Fruit fly (Drosophila melanogaster) whole organism, prepupa: ENCODE results near the gene eIF2Bepsilon.

Source experiments
- Blimp-1 ChIP-seq: fragments of 200-800 bp; sonication (Bioruptor generic); optimal IDR thresholded peaks from 3 replicates; lab custom pipeline; 2017; ENCODE audit warnings: missing biosample characterization, missing genetic modification characterization, mild to moderate bottlenecking, moderate library complexity, missing genetic modification reagents
- CG10669 ChIP-seq: fragments of 200-800 bp; sonication (Bioruptor generic); optimal IDR thresholded peaks from 3 replicates; lab custom pipeline; 2018; ENCODE audit warnings: missing biosample characterization, mild to moderate bottlenecking, missing genetic modification characterization, moderate library complexity
- CG11294 ChIP-seq: fragments of 200-800 bp; sonication (Bioruptor generic); IDR thresholded peaks from 2 replicates; pipeline ENCODE4 v1.3.6; 2022; ENCODE audit warnings: missing biosample characterization, missing genetic modification characterization
- CG11762 ChIP-seq: fragments of 200-800 bp; sonication (Bioruptor generic); optimal IDR thresholded peaks from 3 replicates; lab custom pipeline; 2016; ENCODE audit warnings: missing biosample characterization, missing genetic modification characterization; ENCODE audit not compliant: insufficient read depth
- CG11902 ChIP-seq: fragments of 200-800 bp; sonication (Bioruptor generic); optimal IDR thresholded peaks from 3 replicates; lab custom pipeline; 2016; ENCODE audit warnings: missing biosample characterization, missing genetic modification characterization
- CG15336 ChIP-seq: fragments of 200-800 bp; sonication (Bioruptor generic); IDR thresholded peaks from 2 replicates; pipeline ENCODE4 v1.3.6; 2022; ENCODE audit warnings: missing biosample characterization, missing genetic modification characterization
- CG1621 ChIP-seq: fragments of 200-800 bp; sonication (Bioruptor generic); optimal IDR thresholded peaks from 3 replicates; lab custom pipeline; 2018; ENCODE audit warnings: missing biosample characterization, mild to moderate bottlenecking, missing genetic modification characterization
- CG16779 ChIP-seq: fragments of 200-800 bp; sonication (Bioruptor generic); optimal IDR thresholded peaks from 3 replicates; lab custom pipeline; 2017; ENCODE audit warnings: missing biosample characterization, mild to moderate bottlenecking, missing genetic modification characterization
- CG31627 ChIP-seq: fragments of 200-800 bp; sonication (Bioruptor generic); optimal IDR thresholded peaks from 3 replicates; lab custom pipeline; 2016; ENCODE audit warnings: missing biosample characterization, missing genetic modification characterization
- CG32006 ChIP-seq: fragments of 200-800 bp; sonication (Bioruptor generic); optimal IDR thresholded peaks from 3 replicates; lab custom pipeline; 2017; ENCODE audit warnings: missing biosample characterization, mild to moderate bottlenecking, missing genetic modification characterization
- CG34406 ChIP-seq: fragments of 200-800 bp; sonication (Bioruptor generic); optimal IDR thresholded peaks from 3 replicates; lab custom pipeline; 2016; ENCODE audit warnings: missing biosample characterization, missing genetic modification characterization
- CG3919 ChIP-seq: fragments of 200-800 bp; sonication (Bioruptor generic); optimal IDR thresholded peaks from 3 replicates; lab custom pipeline; 2016; ENCODE audit warnings: missing biosample characterization, missing genetic modification characterization
- CG4318 ChIP-seq: fragments of 200-800 bp; sonication (Bioruptor generic); optimal IDR thresholded peaks from 3 replicates; lab custom pipeline; 2017; ENCODE audit warnings: missing biosample characterization, mild to moderate bottlenecking, missing genetic modification characterization
- CG6163 ChIP-seq: fragments of 200-800 bp; sonication (Bioruptor generic); IDR thresholded peaks from 3 replicates; pipeline ENCODE4 v1.3.6; 2022; ENCODE audit warnings: missing biosample characterization, missing genetic modification characterization
- CG6276 ChIP-seq: fragments of 200-800 bp; sonication (Bioruptor generic); optimal IDR thresholded peaks from 2 replicates; lab custom pipeline; 2017; ENCODE audit warnings: missing biosample characterization, mild to moderate bottlenecking, missing genetic modification characterization
- CG6792 ChIP-seq: fragments of 200-800 bp; sonication (Bioruptor generic); optimal IDR thresholded peaks from 3 replicates; lab custom pipeline; 2016; ENCODE audit warnings: missing biosample characterization, missing genetic modification characterization
- CG6808 ChIP-seq: fragments of 200-800 bp; sonication (Bioruptor generic); optimal IDR thresholded peaks from 3 replicates; lab custom pipeline; 2017; ENCODE audit warnings: missing biosample characterization, missing genetic modification characterization, mild to moderate bottlenecking, moderate library complexity, missing genetic modification reagents
- CG6854 ChIP-seq: fragments of 200-800 bp; sonication (Bioruptor generic); optimal IDR thresholded peaks from 2 replicates; lab custom pipeline; 2017; ENCODE audit warnings: missing biosample characterization, mild to moderate bottlenecking, missing genetic modification characterization
- CG7368 ChIP-seq: fragments of 200-800 bp; sonication (Bioruptor generic); optimal IDR thresholded peaks from 3 replicates; lab custom pipeline; 2016; ENCODE audit warnings: missing biosample characterization, missing genetic modification characterization
- CG8119 ChIP-seq: fragments of 200-800 bp; sonication (Bioruptor generic); IDR thresholded peaks from 3 replicates; pipeline ENCODE4 v1.3.6; 2022; ENCODE audit warnings: missing biosample characterization, missing genetic modification characterization
- CG9139 ChIP-seq: fragments of 200-800 bp; sonication (Bioruptor generic); optimal IDR thresholded peaks from 3 replicates; lab custom pipeline; 2017; ENCODE audit warnings: missing biosample characterization, mild to moderate bottlenecking, missing genetic modification characterization
- Eip78C ChIP-seq: fragments of 200-800 bp; sonication (Bioruptor generic); peaks from one replicate; lab custom pipeline; 2016; ENCODE audit warnings: missing biosample characterization, missing genetic modification characterization
- Eip93F ChIP-seq: fragments of 200-800 bp; sonication (Bioruptor generic); optimal IDR thresholded peaks from 2 replicates; lab custom pipeline; 2016; ENCODE audit warnings: missing biosample characterization, mild to moderate bottlenecking, missing genetic modification characterization
- Ets21C ChIP-seq: fragments of 200-800 bp; sonication (Bioruptor generic); optimal IDR thresholded peaks from 3 replicates; lab custom pipeline; 2016; ENCODE audit warnings: missing biosample characterization, missing genetic modification characterization
- Ets96B ChIP-seq: fragments of 200-800 bp; optimal IDR thresholded peaks from 2 replicates; lab custom pipeline; 2019; ENCODE audit warnings: missing biosample characterization, mild to moderate bottlenecking, missing genetic modification characterization, moderate library complexity
- Hr38 ChIP-seq: sonication (Bioruptor generic); optimal IDR thresholded peaks from 2 replicates; lab custom pipeline; 2016; ENCODE audit warnings: missing biosample characterization, missing genetic modification characterization
- Hr4 ChIP-seq: fragments of 200-800 bp; sonication (Bioruptor generic); optimal IDR thresholded peaks from 3 replicates; lab custom pipeline; 2016; ENCODE audit warnings: missing biosample characterization, missing genetic modification characterization
- Lpt ChIP-seq: fragments of 200-800 bp; sonication (Bioruptor generic); optimal IDR thresholded peaks from 3 replicates; lab custom pipeline; 2016; ENCODE audit warnings: missing biosample characterization, missing genetic modification characterization
- Met ChIP-seq: fragments of 200-800 bp; sonication (Bioruptor generic); optimal IDR thresholded peaks from 3 replicates; lab custom pipeline; 2016; ENCODE audit warnings: missing biosample characterization, missing genetic modification characterization
- Smox ChIP-seq: fragments of 200-800 bp; sonication (Bioruptor generic); optimal IDR thresholded peaks from 3 replicates; lab custom pipeline; 2016; ENCODE audit warnings: missing biosample characterization, missing genetic modification characterization
- Sox102F ChIP-seq: fragments of 200-800 bp; sonication (Bioruptor generic); optimal IDR thresholded peaks from 2 replicates; lab custom pipeline; 2016; ENCODE audit warnings: missing biosample characterization, mild to moderate bottlenecking, missing genetic modification characterization
- Sox14 ChIP-seq: fragments of 200-800 bp; sonication (Bioruptor generic); optimal IDR thresholded peaks from 3 replicates; lab custom pipeline; 2016; ENCODE audit warnings: missing biosample characterization, missing genetic modification characterization
- Sox15 ChIP-seq: fragments of 200-800 bp; sonication (Bioruptor generic); optimal IDR thresholded peaks from 3 replicates; lab custom pipeline; 2016; ENCODE audit warnings: missing biosample characterization, missing genetic modification characterization
- achi ChIP-seq: fragments of 200-800 bp; sonication (Bioruptor generic); optimal IDR thresholded peaks from 3 replicates; lab custom pipeline; 2016; ENCODE audit warnings: missing biosample characterization, missing genetic modification characterization
- acj6 ChIP-seq: fragments of 200-800 bp; sonication (Bioruptor generic); optimal IDR thresholded peaks from 3 replicates; lab custom pipeline; 2016; ENCODE audit warnings: missing biosample characterization, missing genetic modification characterization
- cyc ChIP-seq: fragments of 200-800 bp; sonication (Bioruptor generic); optimal IDR thresholded peaks from 3 replicates; lab custom pipeline; 2016; ENCODE audit warnings: missing biosample characterization, missing genetic modification characterization
- dsx ChIP-seq: fragments of 200-800 bp; optimal IDR thresholded peaks from 3 replicates; lab custom pipeline; 2019; ENCODE audit warnings: missing biosample characterization, mild to moderate bottlenecking, missing genetic modification characterization, moderate library complexity; ENCODE audit not compliant: poor library complexity, severe bottlenecking
- fd59A ChIP-seq: fragments of 200-800 bp; sonication (Bioruptor generic); optimal IDR thresholded peaks from 2 replicates; lab custom pipeline; 2017; ENCODE audit warnings: missing biosample characterization, mild to moderate bottlenecking, missing genetic modification characterization, missing genetic modification reagents
- fd85E ChIP-seq: fragments of 200-800 bp; sonication (Bioruptor generic); optimal IDR thresholded peaks from 3 replicates; lab custom pipeline; 2016; ENCODE audit warnings: missing biosample characterization, missing genetic modification characterization
- fkh ChIP-seq: fragments of 200-800 bp; sonication (Bioruptor generic); optimal IDR thresholded peaks from 3 replicates; lab custom pipeline; 2017; ENCODE audit warnings: missing biosample characterization, mild to moderate bottlenecking, missing genetic modification characterization, moderate library complexity
- lz ChIP-seq: fragments of 200-800 bp; sonication (Bioruptor generic); optimal IDR thresholded peaks from 3 replicates; lab custom pipeline; 2016; ENCODE audit warnings: missing biosample characterization, missing genetic modification characterization
- net ChIP-seq: fragments of 200-800 bp; sonication (Bioruptor generic); optimal IDR thresholded peaks from 3 replicates; lab custom pipeline; 2016; ENCODE audit warnings: missing biosample characterization, missing genetic modification characterization
- pdm3 ChIP-seq: fragments of 200-800 bp; sonication (Bioruptor generic); optimal IDR thresholded peaks from 3 replicates; lab custom pipeline; 2016; ENCODE audit warnings: missing biosample characterization, missing genetic modification characterization
- salr ChIP-seq, 2 experiments: fragments of 200-800 bp; sonication (Bioruptor generic); optimal IDR thresholded peaks; 3 replicates each; lab custom pipeline; 2016 to 2018; ENCODE audit warnings: missing biosample characterization in 2 of 2, missing genetic modification characterization in 2 of 2, mild to moderate bottlenecking in 1 of 2
- ss ChIP-seq, 2 experiments: fragments of 200-800 bp; sonication (Bioruptor generic); optimal IDR thresholded peaks; 2 replicates in 1 of 2; 3 replicates in 1 of 2; lab custom pipeline; 2017 to 2018; ENCODE audit warnings: mild to moderate bottlenecking in 2 of 2, missing biosample characterization in 2 of 2, missing genetic modification characterization in 2 of 2, moderate library complexity in 1 of 2
- topi ChIP-seq: fragments of 200-800 bp; sonication (Bioruptor generic); optimal IDR thresholded peaks from 3 replicates; lab custom pipeline; 2016; ENCODE audit warnings: missing biosample characterization, missing genetic modification characterization

eIF2Bepsilon gene

dm6 chrX:1963591-1964216, 41.0 kb upstream of the eIF2Bepsilon start (continued):
- TF ChIP-seq Sox15 (GFP tag; lab: Kevin White, UChicago), result peak; percentile 80
- TF ChIP-seq CG6792, result peak; percentile 88
- peak; percentile 30 for TF ChIP-seq fd59A (GFP tag; lab: Kevin White, UChicago)
- TF ChIP-seq CG11294, result peak; percentile 96
- peak; percentile 83 for TF ChIP-seq CG4318
- TF ChIP-seq CG6163 (GFP tag; lab: Robert Waterston, UW), result peak; percentile 95
- TF ChIP-seq CG34406, result peak; percentile 81
- TF ChIP-seq achi (GFP tag; lab: Kevin White, UChicago), result peak; percentile 85
- peak; percentile 1 for TF ChIP-seq CG6854 (GFP tag; lab: Kevin White, UChicago)
- TF ChIP-seq Met (GFP tag; lab: Kevin White, UChicago), result peak; percentile 74
- no peak for TF ChIP-seq CG9139 (GFP tag; lab: Kevin White, UChicago)
- peak; percentile 90 for TF ChIP-seq CG3919 (GFP tag; lab: Kevin White, UChicago)
- TF ChIP-seq CG16779 (tag; lab: Kevin White, UChicago), result peak; percentile 72
- peak; percentile 93 for TF ChIP-seq CG8119
- peak; percentile 38 for TF ChIP-seq fd85E
- TF ChIP-seq Sox14 (GFP tag; lab: Kevin White, UChicago), result peak; percentile 80
- TF ChIP-seq CG6276 (GFP tag; lab: Kevin White, UChicago), result peak; percentile 91
- peak; percentile 36 for TF ChIP-seq Ets96B
- TF ChIP-seq Smox, result peak; percentile 72
- TF ChIP-seq ss (GFP tag; optimal IDR thresholded peaks at IDR 0.05; lab: Kevin White, UChicago), result peak; percentile 4 to 44
- peak; percentile 88 for TF ChIP-seq acj6 (GFP tag; lab: Kevin White, UChicago)
- peak; percentile 92 for TF ChIP-seq pdm3 (GFP tag; lab: Kevin White, UChicago)
- TF ChIP-seq Blimp-1 (GFP tag; lab: Kevin White, UChicago), result peak; percentile 72
- peak; percentile 70 for TF ChIP-seq CG31627 (GFP tag; lab: Kevin White, UChicago)
- peak; percentile 94 for TF ChIP-seq Hr4 (GFP tag; lab: Kevin White, UChicago)
- peak; percentile 84 for TF ChIP-seq net (GFP tag; lab: Kevin White, UChicago)
- peak; percentile 96 for TF ChIP-seq Eip78C (GFP tag; lab: Kevin White, UChicago)
- peak; percentile 59 for TF ChIP-seq Ets21C
- TF ChIP-seq CG32006 (GFP tag; lab: Kevin White, UChicago), result peak; percentile 92
- TF ChIP-seq CG1621 (tag; lab: Kevin White, UChicago), result peak; percentile 27
- TF ChIP-seq Lpt, result peak; percentile 90
- TF ChIP-seq, all 60 proteins: peak for 59

- TF ChIP-seq dsx (GFP tag; lab: Kevin White, UChicago), result no peak
Observed at dm6 chrX:1963192-1963590, 40.5 kb upstream of the eIF2Bepsilon start.

dm6 chrX:1952898-1953297, 30.2 kb upstream of the eIF2Bepsilon start:
- TF ChIP-seq Eip78C (GFP tag; lab: Kevin White, UChicago) (peak; percentile 53), CG16779 (tag; lab: Kevin White, UChicago) (no peak), CG6276 (GFP tag; lab: Kevin White, UChicago) (no peak), Eip93F (GFP tag; lab: Kevin White, UChicago) (no peak), cyc (peak; percentile 73), acj6 (GFP tag; lab: Kevin White, UChicago) (no peak), fd59A (GFP tag; lab: Kevin White, UChicago) (no peak), lz (peak; percentile 57), CG10669 (GFP tag; lab: Kevin White, UChicago) (no peak), CG6808 (GFP tag; lab: Kevin White, UChicago) (no peak), net (GFP tag; lab: Kevin White, UChicago) (no peak), CG8119 (no peak), CG34406 (no peak), fkh (GFP tag; lab: Kevin White, UChicago) (peak; percentile 27), salr (GFP tag; optimal IDR thresholded peaks at IDR 0.05; lab: Kevin White, UChicago) (no peak), achi (GFP tag; lab: Kevin White, UChicago) (no peak), CG1621 (tag; lab: Kevin White, UChicago) (peak; percentile 9), Ets21C (no peak), CG7368 (GFP tag; lab: Kevin White, UChicago) (no peak), CG31627 (GFP tag; lab: Kevin White, UChicago) (peak; percentile 71), Met (GFP tag; lab: Kevin White, UChicago) (peak; percentile 26), Hr4 (GFP tag; lab: Kevin White, UChicago) (no peak), CG32006 (GFP tag; lab: Kevin White, UChicago) (no peak), Hr38 (GFP tag; lab: Kevin White, UChicago) (no peak), CG11762 (GFP tag; lab: Kevin White, UChicago) (no peak), Sox102F (no peak), CG15336 (no peak), CG11902 (GFP tag; lab: Kevin White, UChicago) (peak; percentile 7), topi (GFP tag; lab: Kevin White, UChicago) (peak; percentile 15)
